Fruit fly (Drosophila melanogaster) whole organism, wandering third instar larva: ENCODE results near the gene CG1999.

Experiments used
- Abd-B ChIP-seq: fragments of >200 bp; optimal IDR thresholded peaks from 2 replicates; lab custom pipeline; 2017; ENCODE audit warnings: missing biosample characterization, missing genetic modification characterization
- CG32264 ChIP-seq: fragments of 200-800 bp; sonication (Bioruptor generic); optimal IDR thresholded peaks from 2 replicates; lab custom pipeline; 2016; ENCODE audit warnings: missing biosample characterization, missing genetic modification characterization
- CG9705 ChIP-seq: fragments of 200-800 bp; sonication (Bioruptor generic); optimal IDR thresholded peaks from 2 replicates; lab custom pipeline; 2018; ENCODE audit warnings: missing biosample characterization, mild to moderate bottlenecking, missing genetic modification characterization
- CrebA ChIP-seq: fragments of 200-800 bp; sonication (Bioruptor generic); optimal IDR thresholded peaks from 2 replicates; lab custom pipeline; 2016; ENCODE audit warnings: missing biosample characterization, mild to moderate bottlenecking, missing genetic modification characterization, borderline replicate concordance
- Dfd ChIP-seq: fragments of >200 bp; optimal IDR thresholded peaks from 2 replicates; lab custom pipeline; 2017; ENCODE audit warnings: missing biosample characterization, missing genetic modification characterization
- Dif ChIP-seq: fragments of 200-275, 200-300 bp; sonication (Bioruptor generic); optimal IDR thresholded peaks from 2 replicates; lab custom pipeline; 2018; ENCODE audit warnings: missing biosample characterization, missing genetic modification characterization; ENCODE audit not compliant: partially characterized antibody
- GATAd ChIP-seq: sonication (Bioruptor generic); optimal IDR thresholded peaks from 2 replicates; lab custom pipeline; 2016; ENCODE audit warnings: missing biosample characterization, missing genetic modification characterization
- HLH106 ChIP-seq: fragments of 200-800 bp; optimal IDR thresholded peaks from 3 replicates; lab custom pipeline; 2019; ENCODE audit warnings: missing biosample characterization, mild to moderate bottlenecking, missing genetic modification characterization, moderate library complexity
- Hnf4 ChIP-seq: fragments of 200-800 bp; sonication (Bioruptor generic); optimal IDR thresholded peaks from 2 replicates; lab custom pipeline; 2016; ENCODE audit warnings: missing biosample characterization, mild to moderate bottlenecking, missing genetic modification characterization
- Hr78 ChIP-seq: fragments of >200 bp; optimal IDR thresholded peaks from 2 replicates; lab custom pipeline; 2017; ENCODE audit warnings: missing biosample characterization, missing genetic modification characterization
- Hr83 ChIP-seq: fragments of 200-300 bp; sonication (Bioruptor generic); optimal IDR thresholded peaks from 2 replicates; lab custom pipeline; 2016; ENCODE audit warnings: missing biosample characterization, mild to moderate bottlenecking, missing genetic modification characterization, moderate library complexity; ENCODE audit not compliant: poor library complexity, severe bottlenecking
- Mio ChIP-seq: sonication (Bioruptor generic); optimal IDR thresholded peaks from 2 replicates; lab custom pipeline; 2016; ENCODE audit warnings: missing biosample characterization, missing genetic modification characterization
- Myc ChIP-seq: fragments of >200 bp; optimal IDR thresholded peaks from 2 replicates; lab custom pipeline; 2017
- N ChIP-seq: fragments of >200 bp; optimal IDR thresholded peaks from 2 replicates; lab custom pipeline; 2018; ENCODE audit warnings: missing biosample characterization, missing external identifiers, missing genetic modification characterization
- OdsH ChIP-seq: fragments of 200-800 bp; sonication (Bioruptor generic); optimal IDR thresholded peaks from 2 replicates; lab custom pipeline; 2016; ENCODE audit warnings: missing biosample characterization, mild to moderate bottlenecking, missing genetic modification characterization
- Rel ChIP-seq, 2 experiments: fragments of 200-800 bp; sonication (Bioruptor generic) in 1 of 2; optimal IDR thresholded peaks; 2 replicates in 1 of 2; 3 replicates in 1 of 2; lab custom pipeline; 2016 to 2019; ENCODE audit warnings: mild to moderate bottlenecking in 2 of 2, missing biosample characterization in 2 of 2, missing genetic modification characterization in 2 of 2, moderate library complexity in 1 of 2
- Sp1 ChIP-seq: fragments of 200-800 bp; sonication (Bioruptor generic); optimal IDR thresholded peaks from 3 replicates; lab custom pipeline; 2019; ENCODE audit warnings: missing biosample characterization, mild to moderate bottlenecking, missing genetic modification characterization, moderate library complexity
- Vsx2 ChIP-seq: fragments of 200-300, 225-300 bp; sonication (Bioruptor generic); optimal IDR thresholded peaks from 2 replicates; lab custom pipeline; 2018; ENCODE audit warnings: missing biosample characterization, missing genetic modification characterization; ENCODE audit not compliant: partially characterized antibody
- br ChIP-seq: fragments of 200-800 bp; sonication (Bioruptor generic); optimal IDR thresholded peaks from 2 replicates; lab custom pipeline; 2016; ENCODE audit warnings: missing biosample characterization, missing genetic modification characterization
- brk ChIP-seq: fragments of 200-800 bp; sonication (Bioruptor generic); optimal IDR thresholded peaks from 2 replicates; lab custom pipeline; 2016; ENCODE audit warnings: missing biosample characterization, mild to moderate bottlenecking, missing genetic modification characterization
- dl ChIP-seq, 2 experiments: fragments of 175-275, 200-275 bp in 1 of 2; fragments of 200-275 bp in 1 of 2; sonication (Bioruptor generic); optimal IDR thresholded peaks; lab custom pipeline; 2018; ENCODE audit warnings: mild to moderate bottlenecking in 2 of 2, missing biosample characterization in 2 of 2, missing genetic modification characterization in 2 of 2, moderate library complexity in 2 of 2; ENCODE audit not compliant: partially characterized antibody in 2 of 2, insufficient read depth in 1 of 2
- dmrt93B ChIP-seq: fragments of 200-800 bp; sonication (Bioruptor generic); optimal IDR thresholded peaks from 2 replicates; lab custom pipeline; 2018; ENCODE audit warnings: missing biosample characterization, mild to moderate bottlenecking, missing genetic modification characterization
- dsf ChIP-seq: sonication (Bioruptor generic); optimal IDR thresholded peaks from 2 replicates; lab custom pipeline; 2016; ENCODE audit warnings: missing biosample characterization, missing genetic modification characterization, borderline replicate concordance
- ey ChIP-seq: fragments of 200-800 bp; sonication (Bioruptor generic); optimal IDR thresholded peaks from 2 replicates; lab custom pipeline; 2016; ENCODE audit warnings: missing biosample characterization, missing genetic modification characterization
- foxo ChIP-seq, 2 experiments: fragments of 200-800 bp; sonication (Bioruptor generic); optimal IDR thresholded peaks; 2 replicates in 1 of 2; 3 replicates in 1 of 2; lab custom pipeline; 2016 to 2017; ENCODE audit warnings: missing biosample characterization in 2 of 2, missing genetic modification characterization in 2 of 2
- fru ChIP-seq: fragments of 200-800 bp; sonication (Bioruptor generic); optimal IDR thresholded peaks from 3 replicates; lab custom pipeline; 2016; ENCODE audit warnings: missing biosample characterization, mild to moderate bottlenecking, missing genetic modification characterization
- h ChIP-seq: fragments of 200-800 bp; sonication (Bioruptor generic); optimal IDR thresholded peaks from 3 replicates; lab custom pipeline; 2016; ENCODE audit warnings: missing biosample characterization, mild to moderate bottlenecking, missing genetic modification characterization
- jim ChIP-seq: fragments of 175-275, 200-325 bp; sonication (Bioruptor generic); optimal IDR thresholded peaks from 2 replicates; lab custom pipeline; 2016; ENCODE audit warnings: missing biosample characterization, mild to moderate bottlenecking, missing genetic modification characterization
- lola ChIP-seq: fragments of >200 bp; optimal IDR thresholded peaks from 2 replicates; lab custom pipeline; 2017; ENCODE audit warnings: missing biosample characterization, missing genetic modification characterization
- pan ChIP-seq: fragments of >200 bp; optimal IDR thresholded peaks from 2 replicates; lab custom pipeline; 2017
- psq ChIP-seq: fragments of 200-800 bp; sonication (Bioruptor generic); optimal IDR thresholded peaks from 3 replicates; lab custom pipeline; 2017; ENCODE audit warnings: missing biosample characterization, mild to moderate bottlenecking, missing genetic modification characterization, moderate library complexity
- rgr ChIP-seq: fragments of 200-800 bp; sonication (Bioruptor generic); optimal IDR thresholded peaks from 3 replicates; lab custom pipeline; 2016; ENCODE audit warnings: missing biosample characterization, mild to moderate bottlenecking, missing genetic modification characterization
- sage ChIP-seq: fragments of 200-800 bp; sonication (Bioruptor generic); optimal IDR thresholded peaks from 2 replicates; lab custom pipeline; 2016; ENCODE audit warnings: missing biosample characterization, mild to moderate bottlenecking, missing genetic modification characterization
- sv ChIP-seq: fragments of 200-800 bp; sonication (Bioruptor generic); optimal IDR thresholded peaks from 3 replicates; lab custom pipeline; 2016; ENCODE audit warnings: missing biosample characterization, missing genetic modification characterization
- tai ChIP-seq: sonication (Bioruptor generic); optimal IDR thresholded peaks from 2 replicates; lab custom pipeline; 2016; ENCODE audit warnings: missing biosample characterization, missing genetic modification characterization
- usp ChIP-seq: fragments of >200 bp; optimal IDR thresholded peaks from 2 replicates; lab custom pipeline; 2017; ENCODE audit warnings: missing biosample characterization, missing genetic modification characterization
- woc ChIP-seq: sonication (Bioruptor generic); optimal IDR thresholded peaks from 2 replicates; lab custom pipeline; 2016; ENCODE audit warnings: missing biosample characterization, mild to moderate bottlenecking, missing genetic modification characterization

CG1999 gene

dm6 chrX:7333858-7334800 lies 24.5 kb upstream of the CG1999 start:
- TF ChIP-seq Sp1 (GFP tag; lab: Kevin White, UChicago) = peak; percentile 38
- TF ChIP-seq Dfd (GFP tag; lab: Kevin White, UChicago) = no peak
- TF ChIP-seq OdsH (GFP tag; lab: Kevin White, UChicago) = peak; percentile 21
- no peak for TF ChIP-seq Mio (GFP tag; lab: Kevin White, UChicago)
- TF ChIP-seq brk (GFP tag; lab: Kevin White, UChicago) = peak; percentile 50
- no peak for TF ChIP-seq Vsx2 (GFP tag; lab: Kevin White, UChicago)
- peak; percentile 12 for TF ChIP-seq Hnf4 (GFP tag; lab: Kevin White, UChicago)
- TF ChIP-seq lola (GFP tag; lab: Kevin White, UChicago) = no peak
- peak; percentile 59 for TF ChIP-seq h (GFP tag; lab: Kevin White, UChicago)
- peak; percentile 48 for TF ChIP-seq fru
- TF ChIP-seq woc (GFP tag; lab: Kevin White, UChicago) = peak; percentile 29
- TF ChIP-seq ey (GFP tag; lab: Kevin White, UChicago) = peak; percentile 19
- TF ChIP-seq br (GFP tag; lab: Kevin White, UChicago) = peak; percentile 54
- no peak for TF ChIP-seq jim (GFP tag; lab: Kevin White, UChicago)
- TF ChIP-seq psq (GFP tag; lab: Kevin White, UChicago) = peak; percentile 16
- TF ChIP-seq sage (GFP tag; lab: Kevin White, UChicago) = no peak
- TF ChIP-seq rgr (GFP tag; lab: Kevin White, UChicago) = peak; percentile 46
- TF ChIP-seq dl (GFP tag; optimal IDR thresholded peaks at IDR 0.05; lab: Kevin White, UChicago; ENCODE audit: insufficient read depth in 1 of 2, partially characterized antibody in 2 of 2) = no peak
- TF ChIP-seq CrebA (GFP tag; lab: Kevin White, UChicago) = no peak
- TF ChIP-seq foxo (GFP tag; optimal IDR thresholded peaks at IDR 0.05; lab: Kevin White, UChicago) = peak in 1 of 2 experiments; percentile 56
- peak; percentile 2 for TF ChIP-seq dmrt93B
- TF ChIP-seq Hr78 = no peak
- TF ChIP-seq N (GFP tag; lab: Kevin White, UChicago) = no peak
- TF ChIP-seq Abd-B (GFP tag; lab: Kevin White, UChicago) = no peak

DNA sequence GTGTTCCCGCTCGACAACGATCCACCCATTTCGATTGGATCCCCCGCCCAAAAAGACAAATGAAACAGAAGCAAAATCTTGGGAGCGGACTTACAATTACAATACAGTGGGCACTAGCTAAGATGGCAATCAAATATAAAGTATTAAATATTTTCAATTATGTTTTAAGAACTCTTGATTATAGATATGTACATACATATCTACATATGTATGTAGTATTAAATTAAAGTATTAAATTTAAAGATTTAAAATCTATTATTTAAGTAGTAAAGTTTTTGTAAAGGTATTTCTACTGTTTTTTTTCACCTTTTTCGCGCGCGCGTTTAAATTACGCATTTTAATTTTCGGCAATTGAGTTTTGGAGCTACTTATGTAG lies 23.8 kb upstream of the CG1999 start:
- TF ChIP-seq CG9705 (no peak), lola (GFP tag; lab: Kevin White, UChicago) (no peak), CG32264 (GFP tag; lab: Kevin White, UChicago) (no peak), HLH106 (tag; lab: Kevin White, UChicago) (peak; percentile 41), sv (peak; percentile 26), Dif (GFP tag; lab: Kevin White, UChicago) (no peak), Sp1 (GFP tag; lab: Kevin White, UChicago) (peak; percentile 35)

- TF ChIP-seq br (GFP tag; lab: Kevin White, UChicago) = peak; percentile 58
- TF ChIP-seq Vsx2 (GFP tag; lab: Kevin White, UChicago) = no peak
- peak; percentile 67 for TF ChIP-seq psq (GFP tag; lab: Kevin White, UChicago)
- no peak for TF ChIP-seq tai (GFP tag; lab: Kevin White, UChicago)
- TF ChIP-seq fru = peak; percentile 93
- TF ChIP-seq CrebA (GFP tag; lab: Kevin White, UChicago) = no peak
- peak; percentile 81 for TF ChIP-seq Sp1 (GFP tag; lab: Kevin White, UChicago)
- TF ChIP-seq lola (GFP tag; lab: Kevin White, UChicago) = no peak
- no peak for TF ChIP-seq Dif (GFP tag; lab: Kevin White, UChicago)
- TF ChIP-seq dsf = no peak
- TF ChIP-seq rgr (GFP tag; lab: Kevin White, UChicago) = peak; percentile 60
- TF ChIP-seq pan (lab: Kevin White, UChicago) = no peak
- peak; percentile 18 for TF ChIP-seq Rel (GFP tag; optimal IDR thresholded peaks at IDR 0.05; lab: Kevin White, UChicago)
- peak; percentile 12 for TF ChIP-seq Rel (tag; optimal IDR thresholded peaks at IDR 0.05; lab: Kevin White, UChicago)
- TF ChIP-seq Hnf4 (GFP tag; lab: Kevin White, UChicago) = peak; percentile 3
- peak; percentile 78 for TF ChIP-seq h (GFP tag; lab: Kevin White, UChicago)
- no peak for TF ChIP-seq Hr83 (GFP tag; lab: Kevin White, UChicago)
- TF ChIP-seq Mio (GFP tag; lab: Kevin White, UChicago) = no peak
- TF ChIP-seq dmrt93B = peak; percentile 53
- TF ChIP-seq usp = no peak
- no peak for TF ChIP-seq jim (GFP tag; lab: Kevin White, UChicago)
- TF ChIP-seq Myc (lab: Kevin White, UChicago) = no peak
- no peak for TF ChIP-seq Abd-B (GFP tag; lab: Kevin White, UChicago)
- no peak for TF ChIP-seq Dfd (GFP tag; lab: Kevin White, UChicago)
- TF ChIP-seq sv = no peak
- peak; percentile 46 for TF ChIP-seq sage (GFP tag; lab: Kevin White, UChicago)
- TF ChIP-seq N (GFP tag; lab: Kevin White, UChicago) = no peak
- TF ChIP-seq OdsH (GFP tag; lab: Kevin White, UChicago) = peak; percentile 69
- TF ChIP-seq brk (GFP tag; lab: Kevin White, UChicago) = peak; percentile 89
- no peak for TF ChIP-seq Hr78
- TF ChIP-seq CG9705 = peak; percentile 41
- no peak for TF ChIP-seq CG32264 (GFP tag; lab: Kevin White, UChicago)
- TF ChIP-seq ey (GFP tag; lab: Kevin White, UChicago) = peak; percentile 79
- TF ChIP-seq GATAd = no peak
- TF ChIP-seq HLH106 (tag; lab: Kevin White, UChicago) = peak; percentile 81
- TF ChIP-seq foxo (GFP tag; optimal IDR thresholded peaks at IDR 0.05; lab: Kevin White, UChicago) = peak in 1 of 2 experiments; percentile 89
- TF ChIP-seq woc (GFP tag; lab: Kevin White, UChicago) = peak; percentile 64
- no peak for TF ChIP-seq dl (GFP tag; optimal IDR thresholded peaks at IDR 0.05; lab: Kevin White, UChicago; ENCODE audit: insufficient read depth in 1 of 2, partially characterized antibody in 2 of 2)
Observed at dm6 chrX:7335524-7335991, 23.0 kb upstream of the CG1999 start.
